Fruit fly (Drosophila melanogaster) whole organism, prepupa: ENCODE data around the gene CHES-1-like.
A peak's percentile ranks its signal among the peaks of the same experiment; 100 is the strongest.

Experiments
- Blimp-1 ChIP-seq: fragments of 200-800 bp; sonication (Bioruptor generic); optimal IDR thresholded peaks from 3 replicates; lab custom pipeline; 2017; ENCODE audit warnings: missing biosample characterization, missing genetic modification characterization, mild to moderate bottlenecking, moderate library complexity, missing genetic modification reagents
- CG10631 ChIP-seq: fragments of 200-800 bp; sonication (Bioruptor generic); optimal IDR thresholded peaks from 2 replicates; lab custom pipeline; 2016; ENCODE audit warnings: missing biosample characterization, missing genetic modification characterization
- CG10669 ChIP-seq: fragments of 200-800 bp; sonication (Bioruptor generic); optimal IDR thresholded peaks from 3 replicates; lab custom pipeline; 2018; ENCODE audit warnings: missing biosample characterization, mild to moderate bottlenecking, missing genetic modification characterization, moderate library complexity
- CG11294 ChIP-seq: fragments of 200-800 bp; sonication (Bioruptor generic); IDR thresholded peaks from 2 replicates; pipeline ENCODE4 v1.3.6; 2022; ENCODE audit warnings: missing biosample characterization, missing genetic modification characterization
- CG11762 ChIP-seq: fragments of 200-800 bp; sonication (Bioruptor generic); optimal IDR thresholded peaks from 3 replicates; lab custom pipeline; 2016; ENCODE audit warnings: missing biosample characterization, missing genetic modification characterization; ENCODE audit not compliant: insufficient read depth
- CG1621 ChIP-seq: fragments of 200-800 bp; sonication (Bioruptor generic); optimal IDR thresholded peaks from 3 replicates; lab custom pipeline; 2018; ENCODE audit warnings: missing biosample characterization, mild to moderate bottlenecking, missing genetic modification characterization
- CG3032 ChIP-seq: fragments of 200-800 bp; optimal IDR thresholded peaks from 2 replicates; lab custom pipeline; 2019; ENCODE audit warnings: missing biosample characterization, mild to moderate bottlenecking, missing genetic modification characterization, moderate library complexity
- CG31627 ChIP-seq: fragments of 200-800 bp; sonication (Bioruptor generic); optimal IDR thresholded peaks from 3 replicates; lab custom pipeline; 2016; ENCODE audit warnings: missing biosample characterization, missing genetic modification characterization
- CG32006 ChIP-seq: fragments of 200-800 bp; sonication (Bioruptor generic); optimal IDR thresholded peaks from 3 replicates; lab custom pipeline; 2017; ENCODE audit warnings: missing biosample characterization, mild to moderate bottlenecking, missing genetic modification characterization
- CG34406 ChIP-seq: fragments of 200-800 bp; sonication (Bioruptor generic); optimal IDR thresholded peaks from 3 replicates; lab custom pipeline; 2016; ENCODE audit warnings: missing biosample characterization, missing genetic modification characterization
- CG6163 ChIP-seq: fragments of 200-800 bp; sonication (Bioruptor generic); IDR thresholded peaks from 3 replicates; pipeline ENCODE4 v1.3.6; 2022; ENCODE audit warnings: missing biosample characterization, missing genetic modification characterization
- CG6276 ChIP-seq: fragments of 200-800 bp; sonication (Bioruptor generic); optimal IDR thresholded peaks from 2 replicates; lab custom pipeline; 2017; ENCODE audit warnings: missing biosample characterization, mild to moderate bottlenecking, missing genetic modification characterization
- CG6792 ChIP-seq: fragments of 200-800 bp; sonication (Bioruptor generic); optimal IDR thresholded peaks from 3 replicates; lab custom pipeline; 2016; ENCODE audit warnings: missing biosample characterization, missing genetic modification characterization
- CG6854 ChIP-seq: fragments of 200-800 bp; sonication (Bioruptor generic); optimal IDR thresholded peaks from 2 replicates; lab custom pipeline; 2017; ENCODE audit warnings: missing biosample characterization, mild to moderate bottlenecking, missing genetic modification characterization
- CG7368 ChIP-seq: fragments of 200-800 bp; sonication (Bioruptor generic); optimal IDR thresholded peaks from 3 replicates; lab custom pipeline; 2016; ENCODE audit warnings: missing biosample characterization, missing genetic modification characterization
- CG8119 ChIP-seq: fragments of 200-800 bp; sonication (Bioruptor generic); IDR thresholded peaks from 3 replicates; pipeline ENCODE4 v1.3.6; 2022; ENCODE audit warnings: missing biosample characterization, missing genetic modification characterization
- CG8319 ChIP-seq: fragments of 200-800 bp; sonication (Bioruptor generic); optimal IDR thresholded peaks from 3 replicates; lab custom pipeline; 2016; ENCODE audit warnings: missing biosample characterization, missing genetic modification characterization
- Eip78C ChIP-seq: fragments of 200-800 bp; sonication (Bioruptor generic); peaks from one replicate; lab custom pipeline; 2016; ENCODE audit warnings: missing biosample characterization, missing genetic modification characterization
- Ets21C ChIP-seq: fragments of 200-800 bp; sonication (Bioruptor generic); optimal IDR thresholded peaks from 3 replicates; lab custom pipeline; 2016; ENCODE audit warnings: missing biosample characterization, missing genetic modification characterization
- Gug ChIP-seq: fragments of 200-800 bp; sonication (Bioruptor generic); IDR thresholded peaks from 2 replicates; pipeline ENCODE4 v1.3.6; 2022; ENCODE audit warnings: missing biosample characterization, missing genetic modification characterization
- Hr38 ChIP-seq: sonication (Bioruptor generic); optimal IDR thresholded peaks from 2 replicates; lab custom pipeline; 2016; ENCODE audit warnings: missing biosample characterization, missing genetic modification characterization
- Lpt ChIP-seq: fragments of 200-800 bp; sonication (Bioruptor generic); optimal IDR thresholded peaks from 3 replicates; lab custom pipeline; 2016; ENCODE audit warnings: missing biosample characterization, missing genetic modification characterization
- Met ChIP-seq: fragments of 200-800 bp; sonication (Bioruptor generic); optimal IDR thresholded peaks from 3 replicates; lab custom pipeline; 2016; ENCODE audit warnings: missing biosample characterization, missing genetic modification characterization
- Sox102F ChIP-seq: fragments of 200-800 bp; sonication (Bioruptor generic); optimal IDR thresholded peaks from 2 replicates; lab custom pipeline; 2016; ENCODE audit warnings: missing biosample characterization, mild to moderate bottlenecking, missing genetic modification characterization
- Sox14 ChIP-seq: fragments of 200-800 bp; sonication (Bioruptor generic); optimal IDR thresholded peaks from 3 replicates; lab custom pipeline; 2016; ENCODE audit warnings: missing biosample characterization, missing genetic modification characterization
- acj6 ChIP-seq: fragments of 200-800 bp; sonication (Bioruptor generic); optimal IDR thresholded peaks from 3 replicates; lab custom pipeline; 2016; ENCODE audit warnings: missing biosample characterization, missing genetic modification characterization
- dac ChIP-seq: fragments of 200-800 bp; sonication (Bioruptor generic); optimal IDR thresholded peaks from 2 replicates; lab custom pipeline; 2017; ENCODE audit warnings: missing biosample characterization, mild to moderate bottlenecking, missing genetic modification characterization
- esn ChIP-seq: fragments of 200-800 bp; sonication (Bioruptor generic); optimal IDR thresholded peaks from 2 replicates; lab custom pipeline; 2016; ENCODE audit warnings: missing biosample characterization, mild to moderate bottlenecking, missing genetic modification characterization, moderate library complexity
- fd59A ChIP-seq: fragments of 200-800 bp; sonication (Bioruptor generic); optimal IDR thresholded peaks from 2 replicates; lab custom pipeline; 2017; ENCODE audit warnings: missing biosample characterization, mild to moderate bottlenecking, missing genetic modification characterization, missing genetic modification reagents
- fd85E ChIP-seq: fragments of 200-800 bp; sonication (Bioruptor generic); optimal IDR thresholded peaks from 3 replicates; lab custom pipeline; 2016; ENCODE audit warnings: missing biosample characterization, missing genetic modification characterization
- fkh ChIP-seq: fragments of 200-800 bp; sonication (Bioruptor generic); optimal IDR thresholded peaks from 3 replicates; lab custom pipeline; 2017; ENCODE audit warnings: missing biosample characterization, mild to moderate bottlenecking, missing genetic modification characterization, moderate library complexity
- lz ChIP-seq: fragments of 200-800 bp; sonication (Bioruptor generic); optimal IDR thresholded peaks from 3 replicates; lab custom pipeline; 2016; ENCODE audit warnings: missing biosample characterization, missing genetic modification characterization
- salr ChIP-seq, 2 experiments: fragments of 200-800 bp; sonication (Bioruptor generic); optimal IDR thresholded peaks; 3 replicates each; lab custom pipeline; 2016 to 2018; ENCODE audit warnings: missing biosample characterization in 2 of 2, missing genetic modification characterization in 2 of 2, mild to moderate bottlenecking in 1 of 2
- svp ChIP-seq: fragments of 200-800 bp; sonication (Bioruptor generic); peaks from one replicate; lab custom pipeline; 2016; ENCODE audit warnings: missing biosample characterization, missing genetic modification characterization
- vri ChIP-seq: fragments of 200-800 bp; sonication (Bioruptor generic); optimal IDR thresholded peaks from 3 replicates; lab custom pipeline; 2016; ENCODE audit warnings: missing biosample characterization, mild to moderate bottlenecking, missing genetic modification characterization

CHES-1-like gene

DNA sequence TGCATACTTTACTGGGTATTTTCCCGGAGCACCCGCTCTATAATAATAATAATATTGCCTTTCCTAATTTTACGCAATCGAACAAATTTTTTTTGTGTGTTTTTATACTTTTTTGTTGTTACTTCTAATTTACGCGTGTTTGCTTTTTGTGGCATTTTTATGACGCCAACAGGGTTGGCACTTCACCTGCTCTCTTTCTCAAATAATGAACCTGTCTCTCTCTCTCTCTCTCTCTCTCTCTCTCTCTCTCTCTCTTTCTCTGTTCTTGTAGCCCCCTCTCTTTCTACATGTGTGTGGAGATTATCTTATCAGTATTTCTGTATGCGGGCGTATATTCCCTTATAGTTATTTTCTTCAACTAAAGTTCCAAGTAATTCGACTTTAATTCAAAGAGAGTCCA is 18.5 kb downstream of the CHES-1-like start:
- no peak for TF ChIP-seq fd59A (GFP tag; lab: Kevin White, UChicago)
- TF ChIP-seq CG8119 (GFP tag; lab: Robert Waterston, UW), result peak; percentile 20; the same call in 1 of the 3 replicates
- no peak for TF ChIP-seq Blimp-1 (GFP tag; lab: Kevin White, UChicago)
- TF ChIP-seq CG7368, result no peak
- peak; percentile 38 for TF ChIP-seq Sox14 (GFP tag; lab: Kevin White, UChicago)
- peak; percentile 44 for TF ChIP-seq vri (GFP tag; lab: Kevin White, UChicago)
- no peak for TF ChIP-seq acj6 (GFP tag; lab: Kevin White, UChicago)
- TF ChIP-seq esn (GFP tag; lab: Kevin White, UChicago), result peak; percentile 26
- peak; percentile 94 for TF ChIP-seq fkh (GFP tag; lab: Kevin White, UChicago)
- TF ChIP-seq Eip78C (GFP tag; lab: Kevin White, UChicago), result peak; percentile 25
- no peak for TF ChIP-seq CG32006 (GFP tag; lab: Kevin White, UChicago)
- TF ChIP-seq, all 60 proteins: peak for 6

DNA sequence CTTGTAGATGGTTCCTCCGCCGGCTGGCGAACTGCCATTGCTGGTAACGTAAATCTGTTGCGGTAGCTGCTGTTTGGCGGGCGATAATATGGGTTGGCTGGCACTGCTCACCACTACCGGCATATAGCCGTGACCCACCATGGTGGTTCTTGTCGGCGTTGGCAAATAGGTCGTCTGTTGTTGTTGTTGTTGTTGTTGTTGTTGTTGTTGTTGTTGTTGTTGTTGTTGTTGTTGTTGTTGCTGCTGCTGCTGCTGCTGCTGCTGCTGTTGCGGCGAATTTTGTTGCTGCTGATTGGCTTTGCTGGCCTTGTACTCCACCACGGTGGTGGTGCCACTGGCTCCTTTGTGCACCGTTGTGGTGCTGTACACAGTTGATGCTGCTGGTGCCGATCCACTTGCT is 20.3 kb downstream of the CHES-1-like start:
- TF ChIP-seq fd85E (no peak), CG11294 (GFP tag; lab: Robert Waterston, UW) (no peak), CG31627 (GFP tag; lab: Kevin White, UChicago) (no peak), CG3032 (no peak), CG34406 (GFP tag; lab: Kevin White, UChicago) (no peak), esn (GFP tag; lab: Kevin White, UChicago) (no peak)

dm6 chrX:7686071-7686470 is 23.1 kb downstream of the CHES-1-like start:
- TF ChIP-seq CG6792 (GFP tag; lab: Kevin White, UChicago) (no peak), CG11762 (GFP tag; lab: Kevin White, UChicago) (no peak), svp (GFP tag; lab: Kevin White, UChicago) (no peak), lz (no peak), Ets21C (GFP tag; lab: Kevin White, UChicago) (no peak), dac (no peak), Sox14 (GFP tag; lab: Kevin White, UChicago) (no peak), Blimp-1 (GFP tag; lab: Kevin White, UChicago) (no peak), Gug (no peak), CG10631 (GFP tag; lab: Kevin White, UChicago) (no peak)

dm6 chrX:7678824-7679223 is 30.4 kb downstream of the CHES-1-like start:
- TF ChIP-seq CG1621 (no peak), Hr38 (GFP tag; lab: Kevin White, UChicago) (no peak), Lpt (no peak), CG10669 (GFP tag; lab: Kevin White, UChicago) (no peak), Met (no peak), CG10631 (GFP tag; lab: Kevin White, UChicago) (no peak), Sox102F (no peak), dac (no peak), Eip78C (GFP tag; lab: Kevin White, UChicago) (no peak), CG6276 (GFP tag; lab: Kevin White, UChicago) (no peak), salr (GFP tag; optimal IDR thresholded peaks at IDR 0.05; lab: Kevin White, UChicago) (no peak), CG6163 (GFP tag; lab: Robert Waterston, UW) (no peak), CG8319 (GFP tag; lab: Kevin White, UChicago) (no peak), esn (GFP tag; lab: Kevin White, UChicago) (no peak), acj6 (GFP tag; lab: Kevin White, UChicago) (no peak), vri (GFP tag; lab: Kevin White, UChicago) (no peak), CG6854 (GFP tag; lab: Kevin White, UChicago) (no peak), Ets21C (GFP tag; lab: Kevin White, UChicago) (no peak)
